Worm (Caenorhabditis elegans) whole organism, mixed stage, embryonic: ENCODE data around the gene C46C2.3.

ENCODE experiments used
- M03D4.4 ChIP-seq: sonication (generic microtip); optimal IDR thresholded peaks from 2 replicates; lab custom pipeline; 2017; ENCODE audit warnings: mild to moderate bottlenecking, missing genetic modification characterization, missing compliant biosample characterization
- ceh-39 ChIP-seq: fragments of 150-350 bp; optimal IDR thresholded peaks from 2 replicates; lab custom pipeline; 2014; ENCODE audit warnings: missing biosample characterization, missing genetic modification characterization
- lin-32 ChIP-seq: fragments of 200-800 bp; sonication (Bioruptor generic); optimal IDR thresholded peaks from 2 replicates; lab custom pipeline; 2018; ENCODE audit warnings: mild to moderate bottlenecking, missing genetic modification characterization, missing compliant biosample characterization
- mab-5 ChIP-seq: fragments of 150-350 bp; optimal IDR thresholded peaks from 2 replicates; lab custom pipeline; 2014; ENCODE audit warnings: missing biosample characterization, missing genetic modification characterization
- mep-1 ChIP-seq: fragments of 150-350 bp; optimal IDR thresholded peaks from 2 replicates; lab custom pipeline; 2017; ENCODE audit warnings: missing biosample characterization, missing genetic modification reagents, missing genetic modification characterization, inconsistent platforms
- pha-4 ChIP-seq: fragments of 150-350 bp; optimal IDR thresholded peaks from 2 replicates; lab custom pipeline; 2018; ENCODE audit warnings: missing biosample characterization, missing genetic modification reagents, missing genetic modification characterization
- ztf-11 ChIP-seq: fragments of 150-350 bp; optimal IDR thresholded peaks from 2 replicates; lab custom pipeline; 2014; ENCODE audit warnings: missing biosample characterization, missing genetic modification characterization

- TF ChIP-seq mab-5 (tag; lab: Kevin White, UChicago): no peak
- no peak for TF ChIP-seq lin-32 (GFP tag; lab: Kevin White, UChicago)
- no peak for TF ChIP-seq ceh-39 (tag; lab: Kevin White, UChicago)
- TF ChIP-seq M03D4.4 (tag; lab: Kevin White, UChicago): no peak
- TF ChIP-seq mep-1 (tag; lab: Kevin White, UChicago): no peak
- TF ChIP-seq pha-4 (tag; lab: Kevin White, UChicago): no peak
- TF ChIP-seq ztf-11 (tag; lab: Kevin White, UChicago): no peak
Observed at ce11 chrIV:9198136-9198535, 26.8 kb upstream of the C46C2.3 start.
